Fruit fly (Drosophila melanogaster) Kc167 (cell line): ENCODE measurements around the gene loco.

Experiments
- Myc ChIP-seq: fragments of >200 bp; optimal IDR thresholded peaks from 2 replicates; lab custom pipeline; 2017; ENCODE audit warnings: missing external identifiers
- h ChIP-seq: fragments of >200 bp; optimal IDR thresholded peaks from 3 replicates; lab custom pipeline; 2018; ENCODE audit warnings: missing external identifiers
- insv ChIP-seq: fragments of >200 bp; optimal IDR thresholded peaks from 3 replicates; lab custom pipeline; 2018; ENCODE audit warnings: missing external identifiers
- psq ChIP-seq: fragments of >200 bp; optimal IDR thresholded peaks from 2 replicates; lab custom pipeline; 2017; ENCODE audit warnings: missing external identifiers
- ttk ChIP-seq: sonication (Bioruptor generic); optimal IDR thresholded peaks from 2 replicates; lab custom pipeline; 2017; ENCODE audit warnings: missing external identifiers

- TF ChIP-seq h (lab: Kevin White, UChicago): no peak
- TF ChIP-seq ttk: no peak
- TF ChIP-seq psq: no peak
- no peak for TF ChIP-seq Myc (lab: Kevin White, UChicago)
- no peak for TF ChIP-seq insv (lab: Kevin White, UChicago)
Measured at dm6 chr3R:22649859-22650258, 10.7 kb upstream of the loco start.
